Fruit fly (Drosophila melanogaster): Measurements from ENCODE around the gene Dok.

Dok gene

DNA sequence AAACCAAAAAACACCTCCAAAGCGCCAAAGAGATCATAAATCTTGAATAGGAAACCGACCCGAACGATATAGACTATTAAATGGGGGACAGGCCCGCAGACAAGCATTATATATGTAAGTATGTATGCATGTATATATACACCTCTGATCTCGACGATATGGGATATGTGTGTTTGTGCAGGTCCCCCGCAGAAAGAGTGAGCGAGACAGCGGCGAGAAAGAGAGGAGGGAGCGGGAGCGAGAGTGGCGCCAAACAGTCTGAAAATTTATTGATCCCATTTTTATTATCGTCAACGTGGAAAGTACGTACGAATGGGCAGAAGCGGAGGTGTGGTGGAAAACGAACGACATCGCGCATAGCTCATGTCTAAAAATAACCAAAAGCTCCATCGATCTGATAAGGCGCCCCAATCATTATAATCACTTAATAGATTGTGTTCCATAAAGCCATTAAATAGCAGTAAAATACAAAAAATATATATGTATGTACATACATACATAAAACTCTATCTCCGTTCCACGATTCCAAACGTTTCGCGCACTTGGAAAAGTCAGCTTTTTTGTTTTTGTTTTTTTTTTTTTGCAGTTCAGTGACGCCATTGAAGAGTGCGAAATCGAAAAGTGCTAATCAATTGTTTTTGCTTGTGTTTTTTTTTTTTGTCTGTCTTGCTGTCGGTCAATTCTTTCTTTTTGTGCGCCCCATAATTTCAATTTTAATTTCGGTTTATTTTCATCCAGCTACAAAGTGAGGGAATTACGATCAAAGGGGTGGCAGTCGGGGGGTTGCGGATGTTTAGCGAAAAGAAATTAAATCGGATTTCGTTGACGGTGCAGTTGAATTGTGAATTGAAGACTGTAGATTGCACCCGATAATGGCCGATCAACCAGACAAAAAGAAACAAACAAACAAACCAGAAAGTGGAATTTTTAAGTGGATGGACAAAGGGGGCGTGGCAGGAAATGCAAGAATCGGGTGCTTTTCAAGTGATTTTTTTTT is 6.5 kb upstream of the Dok start:
- no peak for TF ChIP-seq CG7045 (GFP tag; optimal IDR thresholded peaks at IDR 0.05)
- no peak for TF ChIP-seq Crg-1 (GFP tag; optimal IDR thresholded peaks at IDR 0.05)
- peak; percentile 59 for TF ChIP-seq kay (GFP tag; ENCODE audit: borderline replicate concordance)
- TF ChIP-seq cic (GFP tag; optimal IDR thresholded peaks at IDR 0.05): no peak
- no peak for TF ChIP-seq CG7101 (tag; optimal IDR thresholded peaks at IDR 0.05)
- TF ChIP-seq tj (GFP tag; optimal IDR thresholded peaks at IDR 0.05): peak; percentile 91

DNA sequence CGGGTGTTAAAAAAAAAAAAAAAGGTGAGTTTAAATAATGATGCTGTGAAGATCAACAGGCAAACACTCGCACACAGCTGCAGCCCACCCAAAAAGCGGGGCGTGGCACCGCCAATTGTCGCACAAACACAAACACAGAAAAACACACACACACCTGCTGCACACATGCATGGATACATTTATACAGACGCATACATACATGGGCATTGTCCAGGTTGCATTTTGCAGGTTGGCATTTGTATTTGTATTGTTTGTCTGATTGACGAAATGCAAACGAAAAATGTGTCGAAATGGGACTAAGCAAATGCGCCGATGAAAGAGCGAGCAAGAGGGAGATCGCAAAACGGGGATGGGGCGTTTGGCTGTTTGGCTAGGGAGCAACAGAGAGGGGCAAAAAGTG is 5.5 kb upstream of the Dok start:
- TF ChIP-seq CG5204 (GFP tag; optimal IDR thresholded peaks at IDR 0.05) (no peak), tj (GFP tag; optimal IDR thresholded peaks at IDR 0.05) (peak; percentile 37), toe (GFP tag; optimal IDR thresholded peaks at IDR 0.05) (no peak), cnc (optimal IDR thresholded peaks at IDR 0.05) (no peak), Clk (GFP tag; optimal IDR thresholded peaks at IDR 0.05) (no peak), CG1620 (GFP tag; optimal IDR thresholded peaks at IDR 0.05) (no peak)

DNA sequence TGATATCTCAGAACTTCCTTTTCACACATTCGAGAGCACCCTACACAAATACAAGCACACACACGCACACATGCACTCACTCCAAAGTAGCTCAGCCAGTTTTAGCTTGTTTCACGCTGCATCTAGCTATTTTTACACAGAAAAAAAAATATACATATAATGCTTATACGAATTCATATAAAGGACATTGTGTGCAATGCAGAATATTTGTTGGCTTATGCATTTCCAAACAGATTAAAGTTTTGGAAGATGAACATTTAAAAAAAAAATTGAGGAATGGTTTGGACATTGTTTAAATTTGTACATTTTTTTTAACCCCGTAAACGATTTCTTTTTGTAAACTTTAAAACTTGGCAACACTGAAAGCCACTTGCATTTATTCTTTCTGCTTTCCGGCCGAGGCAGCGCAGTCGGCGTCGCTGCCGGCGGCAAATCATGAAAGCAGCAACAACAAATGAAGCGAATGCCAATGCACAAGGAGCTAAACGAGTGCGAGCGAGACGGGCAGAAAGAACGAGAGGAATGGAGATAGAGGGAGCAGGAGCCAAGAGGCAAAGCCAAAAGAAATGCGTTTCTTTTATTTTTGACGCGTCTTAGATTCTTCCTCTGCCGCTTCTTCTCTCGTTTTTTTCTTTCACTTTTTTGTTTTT is 4.8 kb upstream of the Dok start:
- TF ChIP-seq CG12768 (GFP tag; optimal IDR thresholded peaks at IDR 0.05): no peak
- TF ChIP-seq CG7045 (GFP tag; optimal IDR thresholded peaks at IDR 0.05): no peak
- TF ChIP-seq Mnt (GFP tag; optimal IDR thresholded peaks at IDR 0.05): no peak
- peak; percentile 21 for TF ChIP-seq bab1 (GFP tag; optimal IDR thresholded peaks at IDR 0.05)
- TF ChIP-seq ovo (GFP tag; optimal IDR thresholded peaks at IDR 0.05): no peak
- TF ChIP-seq CG14711 (tag; optimal IDR thresholded peaks at IDR 0.05): peak; percentile 59
- no peak for TF ChIP-seq CG11617 (GFP tag; optimal IDR thresholded peaks at IDR 0.05)
- TF ChIP-seq CG7101 (tag; optimal IDR thresholded peaks at IDR 0.05): peak; percentile 49

DNA sequence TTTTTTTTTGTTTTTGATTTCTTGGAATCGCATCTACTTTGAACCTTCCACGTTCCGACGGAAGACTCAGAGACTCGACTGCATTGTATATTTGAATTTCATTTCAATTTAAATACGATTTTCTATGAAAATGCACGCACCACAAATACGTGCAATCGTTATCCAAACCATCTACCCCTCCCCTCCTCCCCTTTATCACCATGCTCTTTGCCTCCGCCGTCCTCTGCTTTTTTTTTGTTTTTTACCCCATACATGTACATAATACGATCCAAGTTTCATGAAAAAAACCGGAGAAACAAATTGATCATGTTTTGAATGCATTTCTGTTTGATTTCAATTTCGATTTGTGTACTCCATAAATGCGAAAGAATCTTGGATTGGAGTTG is 4.3 kb upstream of the Dok start:
- TF ChIP-seq cnc (optimal IDR thresholded peaks at IDR 0.05) (no peak), bab1 (GFP tag; optimal IDR thresholded peaks at IDR 0.05) (no peak), pad (GFP tag; optimal IDR thresholded peaks at IDR 0.05) (no peak), kay (GFP tag; ENCODE audit: borderline replicate concordance) (no peak), ovo (GFP tag; optimal IDR thresholded peaks at IDR 0.05) (no peak), CG33017 (tag; optimal IDR thresholded peaks at IDR 0.05) (no peak)

DNA sequence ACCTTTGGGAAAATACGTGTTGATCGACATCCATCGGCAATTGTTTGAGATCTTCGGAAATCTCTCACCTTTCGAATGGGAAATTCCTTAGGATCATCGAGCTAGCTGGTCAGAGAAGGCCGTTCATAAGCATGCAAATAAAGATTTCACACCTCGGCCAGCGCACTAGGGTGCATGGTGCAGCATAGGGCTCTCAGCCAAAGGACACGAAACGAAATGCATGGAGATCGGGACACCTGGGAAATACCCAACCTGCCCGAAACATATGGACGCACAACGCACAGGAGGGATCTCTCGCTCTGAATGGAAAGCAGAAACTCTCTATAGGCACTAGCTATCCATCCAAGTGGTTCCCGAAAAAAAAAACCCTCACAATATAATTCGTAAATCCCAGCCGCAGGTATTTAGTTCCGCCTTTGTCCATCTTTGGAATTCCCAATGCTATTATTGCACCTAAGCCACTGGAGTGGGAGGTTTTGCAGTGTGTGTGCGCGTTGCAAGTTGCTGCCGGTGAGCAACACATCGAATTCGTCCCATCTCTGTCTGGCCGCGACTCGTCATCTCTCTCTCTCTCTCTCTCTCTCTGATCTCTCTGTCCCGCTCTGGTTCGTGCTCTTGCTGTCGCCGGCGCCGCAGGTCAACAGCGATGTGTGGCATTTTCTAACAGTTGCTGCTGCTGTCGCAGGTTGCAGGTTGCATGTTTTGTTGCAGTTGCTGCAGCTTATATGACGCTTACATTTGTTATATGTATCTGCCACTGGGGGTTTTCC is 3.4 kb upstream of the Dok start:
- TF ChIP-seq ovo (GFP tag; optimal IDR thresholded peaks at IDR 0.05): no peak
- TF ChIP-seq CG11617 (GFP tag; optimal IDR thresholded peaks at IDR 0.05): no peak
- no peak for TF ChIP-seq pad (GFP tag; optimal IDR thresholded peaks at IDR 0.05)
- TF ChIP-seq CG33017 (tag; optimal IDR thresholded peaks at IDR 0.05): no peak
- no peak for TF ChIP-seq bab1 (GFP tag; optimal IDR thresholded peaks at IDR 0.05)
- TF ChIP-seq tj (GFP tag; optimal IDR thresholded peaks at IDR 0.05): no peak
- no peak for TF ChIP-seq CG12768 (GFP tag; optimal IDR thresholded peaks at IDR 0.05)
- TF ChIP-seq toe (GFP tag; optimal IDR thresholded peaks at IDR 0.05): no peak
- TF ChIP-seq Hr96 (GFP tag; optimal IDR thresholded peaks at IDR 0.05): no peak
- TF ChIP-seq Mnt (GFP tag; optimal IDR thresholded peaks at IDR 0.05): no peak
- TF ChIP-seq CG14711 (tag; optimal IDR thresholded peaks at IDR 0.05): no peak
- no peak for TF ChIP-seq CG7045 (GFP tag; optimal IDR thresholded peaks at IDR 0.05)
- TF ChIP-seq cnc (optimal IDR thresholded peaks at IDR 0.05): no peak
- no peak for TF ChIP-seq kay (GFP tag; ENCODE audit: borderline replicate concordance)
- no peak for TF ChIP-seq Crg-1 (GFP tag; optimal IDR thresholded peaks at IDR 0.05)

DNA sequence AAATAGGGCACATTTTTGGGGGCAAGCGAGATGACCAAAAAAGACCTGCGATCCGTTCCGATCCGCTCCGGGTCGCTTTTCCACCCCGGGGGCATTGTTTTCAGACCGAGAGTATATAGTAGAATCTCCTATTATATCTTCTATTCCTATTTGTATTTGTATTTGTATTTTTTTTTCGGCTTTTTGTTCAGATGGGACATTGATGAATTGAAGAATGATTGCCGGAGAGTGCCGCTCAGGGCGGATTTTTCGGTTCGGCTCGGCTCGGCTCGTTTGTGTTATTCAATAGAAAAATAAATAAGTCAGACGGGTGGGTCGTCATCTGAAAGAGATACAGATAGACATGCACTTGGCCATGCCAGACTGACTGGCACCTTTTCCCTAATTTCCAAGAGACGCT is 2.2 kb upstream of the Dok start:
- no peak for TF ChIP-seq Crg-1 (GFP tag; optimal IDR thresholded peaks at IDR 0.05)
- no peak for TF ChIP-seq Hr96 (GFP tag; optimal IDR thresholded peaks at IDR 0.05)
- TF ChIP-seq bab1 (GFP tag; optimal IDR thresholded peaks at IDR 0.05): no peak
- no peak for TF ChIP-seq pad (GFP tag; optimal IDR thresholded peaks at IDR 0.05)
- TF ChIP-seq cnc (optimal IDR thresholded peaks at IDR 0.05): no peak
- TF ChIP-seq CG12768 (GFP tag; optimal IDR thresholded peaks at IDR 0.05): no peak
- no peak for TF ChIP-seq CG1620 (GFP tag; optimal IDR thresholded peaks at IDR 0.05)
- TF ChIP-seq Mnt (GFP tag; optimal IDR thresholded peaks at IDR 0.05): no peak
- TF ChIP-seq CG7045 (GFP tag; optimal IDR thresholded peaks at IDR 0.05): no peak
- TF ChIP-seq CG5204 (GFP tag; optimal IDR thresholded peaks at IDR 0.05): no peak
- TF ChIP-seq tj (GFP tag; optimal IDR thresholded peaks at IDR 0.05): no peak
- no peak for TF ChIP-seq Clk (GFP tag; optimal IDR thresholded peaks at IDR 0.05)
- TF ChIP-seq ovo (GFP tag; optimal IDR thresholded peaks at IDR 0.05): no peak
- TF ChIP-seq cic (GFP tag; optimal IDR thresholded peaks at IDR 0.05): no peak
- no peak for TF ChIP-seq kay (GFP tag; ENCODE audit: borderline replicate concordance)
